Fruit fly (Drosophila melanogaster) whole organism, embryonic: Measurements from ENCODE around the gene CG5160.

ENCODE experiments used
- BtbVII ChIP-seq: fragments of 200-800 bp; sonication (Bioruptor generic); optimal IDR thresholded peaks from 3 replicates; lab custom pipeline; 2017; ENCODE audit warnings: missing biosample characterization, mild to moderate bottlenecking, missing genetic modification characterization
- CG10274 ChIP-seq: fragments of 200-800 bp; sonication (Bioruptor generic); optimal IDR thresholded peaks from 3 replicates; lab custom pipeline; 2017; ENCODE audit warnings: missing biosample characterization, mild to moderate bottlenecking, missing genetic modification characterization
- CG11723 ChIP-seq: fragments of 200-800 bp; sonication (Bioruptor generic); optimal IDR thresholded peaks from 2 replicates; lab custom pipeline; 2017; ENCODE audit warnings: missing biosample characterization, mild to moderate bottlenecking, missing genetic modification characterization
- CG12104 ChIP-seq: fragments of 200-800 bp; sonication (Bioruptor generic); optimal IDR thresholded peaks from 3 replicates; lab custom pipeline; 2016; ENCODE audit warnings: missing biosample characterization, missing genetic modification characterization
- CG12155 ChIP-seq: fragments of 200-800 bp; sonication (Bioruptor generic); optimal IDR thresholded peaks from 3 replicates; lab custom pipeline; 2016; ENCODE audit warnings: missing biosample characterization, missing genetic modification characterization
- CG1647 ChIP-seq: fragments of 200-800 bp; sonication (Bioruptor generic); optimal IDR thresholded peaks from 3 replicates; lab custom pipeline; 2016; ENCODE audit warnings: missing biosample characterization, missing genetic modification characterization
- CG16813 ChIP-seq: fragments of 200-800 bp; sonication (Bioruptor generic); IDR thresholded peaks from 3 replicates; pipeline ENCODE4 v1.3.6; 2022; ENCODE audit warnings: missing biosample characterization, missing genetic modification characterization; ENCODE audit not compliant: partially characterized antibody
- CG17912 ChIP-seq: fragments of 200-800 bp; sonication (Bioruptor generic); optimal IDR thresholded peaks from 2 replicates; lab custom pipeline; 2018; ENCODE audit warnings: missing biosample characterization, mild to moderate bottlenecking, missing genetic modification characterization
- CG2116 ChIP-seq: fragments of 200-800 bp; sonication (Bioruptor generic); optimal IDR thresholded peaks from 3 replicates; lab custom pipeline; 2018; ENCODE audit warnings: missing biosample characterization, mild to moderate bottlenecking, missing genetic modification characterization
- CG33213 ChIP-seq: fragments of 200-800 bp; sonication (Bioruptor generic); optimal IDR thresholded peaks from 3 replicates; lab custom pipeline; 2016; ENCODE audit warnings: missing biosample characterization, missing genetic modification characterization
- CG3407 ChIP-seq: fragments of 200-800 bp; sonication (Bioruptor generic); optimal IDR thresholded peaks from 2 replicates; lab custom pipeline; 2018; ENCODE audit warnings: missing biosample characterization, mild to moderate bottlenecking, missing genetic modification characterization
- CG3847 ChIP-seq: fragments of 200-800 bp; sonication (Bioruptor generic); IDR thresholded peaks from 2 replicates; pipeline ENCODE4 v1.3.6; 2022; ENCODE audit warnings: missing biosample characterization, missing genetic modification characterization
- CG43689 ChIP-seq: fragments of 200-800 bp; sonication (Bioruptor generic); IDR thresholded peaks from 2 replicates; pipeline ENCODE4 v1.3.6; 2022; ENCODE audit warnings: missing biosample characterization, missing genetic modification characterization
- CG4617 ChIP-seq: fragments of 200-800 bp; sonication (Bioruptor generic); optimal IDR thresholded peaks from 3 replicates; lab custom pipeline; 2016; ENCODE audit warnings: missing biosample characterization, missing genetic modification characterization, borderline replicate concordance
- CG6272 ChIP-seq: fragments of 200-800 bp; sonication (Bioruptor generic); IDR thresholded peaks from 2 replicates; pipeline ENCODE4 v1.3.6; 2022; ENCODE audit warnings: missing biosample characterization, missing genetic modification characterization
- CG6654 ChIP-seq: fragments of 200-800 bp; sonication (Bioruptor generic); optimal IDR thresholded peaks from 2 replicates; lab custom pipeline; 2017; ENCODE audit warnings: missing biosample characterization, mild to moderate bottlenecking, missing genetic modification characterization
- CG6765 ChIP-seq: fragments of 200-800 bp; sonication (Bioruptor generic); optimal IDR thresholded peaks from 3 replicates; lab custom pipeline; 2017; ENCODE audit warnings: missing biosample characterization, mild to moderate bottlenecking, missing genetic modification characterization
- CG6813 ChIP-seq: fragments of 200-800 bp; sonication (Bioruptor generic); optimal IDR thresholded peaks from 2 replicates; lab custom pipeline; 2017; ENCODE audit warnings: missing biosample characterization, missing genetic modification characterization, mild to moderate bottlenecking, moderate library complexity, missing genetic modification reagents
- CG7745 ChIP-seq: fragments of 200-800 bp; sonication (Bioruptor generic); optimal IDR thresholded peaks from 2 replicates; lab custom pipeline; 2018; ENCODE audit warnings: missing biosample characterization, mild to moderate bottlenecking, missing genetic modification characterization, moderate library complexity
- CG8388 ChIP-seq: fragments of 200-800 bp; sonication (Bioruptor generic); optimal IDR thresholded peaks from 2 replicates; lab custom pipeline; 2019; ENCODE audit warnings: missing biosample characterization, mild to moderate bottlenecking, missing genetic modification characterization, moderate library complexity
- CG9727 ChIP-seq: fragments of 200-800 bp; sonication (Bioruptor generic); optimal IDR thresholded peaks from 3 replicates; lab custom pipeline; 2017; ENCODE audit warnings: missing biosample characterization, mild to moderate bottlenecking, missing genetic modification characterization
- CHES-1-like ChIP-seq: fragments of 200-800 bp; sonication (Bioruptor generic); optimal IDR thresholded peaks from 2 replicates; lab custom pipeline; 2016; ENCODE audit warnings: missing biosample characterization, missing genetic modification characterization
- Dll ChIP-seq: fragments of 200-800 bp; sonication (Bioruptor generic); IDR thresholded peaks from 4 replicates; pipeline ENCODE4 v1.3.6; 2022; ENCODE audit warnings: missing biosample characterization, missing genetic modification characterization; ENCODE audit not compliant: partially characterized antibody
- Hey ChIP-seq: fragments of 200-800 bp; sonication (Bioruptor generic); optimal IDR thresholded peaks from 3 replicates; lab custom pipeline; 2018; ENCODE audit warnings: missing biosample characterization, mild to moderate bottlenecking, missing genetic modification characterization
- Lhr ChIP-seq: fragments of 200-800 bp; sonication (Bioruptor generic); optimal IDR thresholded peaks from 3 replicates; lab custom pipeline; 2017; ENCODE audit warnings: mild to moderate bottlenecking, missing biosample characterization, missing genetic modification reagents, missing genetic modification characterization
- Mad ChIP-seq: fragments of 200-800 bp; sonication (Bioruptor generic); optimal IDR thresholded peaks from 2 replicates; lab custom pipeline; 2016; ENCODE audit warnings: missing biosample characterization, missing genetic modification characterization
- Med ChIP-seq: fragments of 200-800 bp; sonication (Bioruptor generic); peaks from one replicate; lab custom pipeline; 2016; ENCODE audit warnings: missing biosample characterization, missing genetic modification characterization, mild to moderate bottlenecking, inconsistent platforms, moderate library complexity
- Meics ChIP-seq: fragments of 200-800 bp; sonication (Bioruptor generic); optimal IDR thresholded peaks from 2 replicates; lab custom pipeline; 2017; ENCODE audit warnings: missing biosample characterization, mild to moderate bottlenecking, missing genetic modification characterization
- Mrtf ChIP-seq: fragments of 200-800 bp; sonication (Bioruptor generic); IDR thresholded peaks from 3 replicates; pipeline ENCODE4 v1.3.6; 2022; ENCODE audit warnings: missing biosample characterization, missing genetic modification characterization
- Nf-YB ChIP-seq: fragments of 200-800 bp; sonication (Bioruptor generic); optimal IDR thresholded peaks from 3 replicates; lab custom pipeline; 2019; ENCODE audit warnings: missing biosample characterization, mild to moderate bottlenecking, missing genetic modification characterization, moderate library complexity
- amos ChIP-seq: fragments of 200-800 bp; sonication (Bioruptor generic); IDR thresholded peaks from 2 replicates; pipeline ENCODE4 v1.3.6; 2022; ENCODE audit warnings: missing biosample characterization, missing genetic modification characterization; ENCODE audit not compliant: partially characterized antibody
- bbx ChIP-seq: fragments of 200-800 bp; sonication (Bioruptor generic); IDR thresholded peaks from 2 replicates; pipeline ENCODE4 v1.3.6; 2022; ENCODE audit warnings: missing biosample characterization, missing genetic modification characterization; ENCODE audit not compliant: partially characterized antibody
- cg ChIP-seq: fragments of 200-800 bp; sonication (Bioruptor generic); optimal IDR thresholded peaks from 3 replicates; lab custom pipeline; 2019; ENCODE audit warnings: missing biosample characterization, mild to moderate bottlenecking, missing genetic modification characterization, moderate library complexity
- chn ChIP-seq: fragments of 200-800 bp; sonication (Bioruptor generic); optimal IDR thresholded peaks from 2 replicates; lab custom pipeline; 2016; ENCODE audit warnings: missing biosample characterization, missing genetic modification characterization
- corto ChIP-seq: fragments of 200-800 bp; sonication (Bioruptor generic); optimal IDR thresholded peaks from 2 replicates; lab custom pipeline; 2016; ENCODE audit warnings: missing biosample characterization, mild to moderate bottlenecking, missing genetic modification characterization, moderate library complexity
- crc ChIP-seq: fragments of 200-800 bp; sonication (Bioruptor generic); optimal IDR thresholded peaks from 2 replicates; lab custom pipeline; 2016; ENCODE audit warnings: missing biosample characterization, missing genetic modification characterization
- dmrt99B ChIP-seq: fragments of 200-800 bp; sonication (Bioruptor generic); optimal IDR thresholded peaks from 2 replicates; lab custom pipeline; 2018; ENCODE audit warnings: missing biosample characterization, mild to moderate bottlenecking, missing genetic modification characterization, moderate library complexity
- emc ChIP-seq: fragments of 200-800 bp; sonication (Bioruptor generic); optimal IDR thresholded peaks from 2 replicates; lab custom pipeline; 2016; ENCODE audit warnings: missing biosample characterization, missing genetic modification characterization
- jing ChIP-seq: fragments of 200-800 bp; sonication (Bioruptor generic); optimal IDR thresholded peaks from 2 replicates; lab custom pipeline; 2018; ENCODE audit warnings: missing biosample characterization, mild to moderate bottlenecking, missing genetic modification characterization
- ken ChIP-seq: fragments of 200-800 bp; sonication (Bioruptor generic); IDR thresholded peaks from 3 replicates; pipeline ENCODE4 v1.3.6; 2022; ENCODE audit warnings: missing biosample characterization, missing genetic modification characterization
- mirr ChIP-seq: fragments of 200-800 bp; sonication (Bioruptor generic); optimal IDR thresholded peaks from 3 replicates; lab custom pipeline; 2018; ENCODE audit warnings: missing biosample characterization, mild to moderate bottlenecking, missing genetic modification characterization
- pan ChIP-seq, 4 experiments: fragments of >200 bp in 3 of 4; fragments of 200-800 bp in 1 of 4; sonication (Bioruptor generic) in 1 of 4; optimal IDR thresholded peaks in 3 of 4; IDR thresholded peaks in 1 of 4; 2 replicates each; pipeline versions ENCODE4 v1.3.6 to Lab custom; 2017 to 2022; ENCODE audit warnings: missing biosample characterization in 2 of 4, missing genetic modification characterization in 2 of 4, mixed read lengths in 1 of 4
- pho ChIP-seq: fragments of 200-800 bp; sonication (Bioruptor generic); optimal IDR thresholded peaks from 2 replicates; lab custom pipeline; 2016; ENCODE audit warnings: missing biosample characterization, missing genetic modification characterization
- rib ChIP-seq: fragments of 200-800 bp; sonication (Bioruptor generic); IDR thresholded peaks from 2 replicates; pipeline ENCODE4 v1.3.6; 2022; ENCODE audit warnings: missing biosample characterization, missing genetic modification characterization
- sim ChIP-seq: fragments of 200-800 bp; sonication (Bioruptor generic); IDR thresholded peaks from 2 replicates; pipeline ENCODE4 v1.3.6; 2022; ENCODE audit warnings: missing biosample characterization, missing genetic modification characterization
- sna ChIP-seq: fragments of 200-800 bp; sonication (Bioruptor generic); IDR thresholded peaks from 2 replicates; pipeline ENCODE4 v1.3.6; 2022; ENCODE audit warnings: missing biosample characterization, missing genetic modification characterization; ENCODE audit not compliant: partially characterized antibody
- tap ChIP-seq: fragments of 200-800 bp; optimal IDR thresholded peaks from 3 replicates; lab custom pipeline; 2019; ENCODE audit warnings: missing biosample characterization, mild to moderate bottlenecking, missing genetic modification characterization, moderate library complexity
- wdn ChIP-seq: fragments of 200-800 bp; sonication (Bioruptor generic); IDR thresholded peaks from 2 replicates; pipeline ENCODE4 v1.3.6; 2022; ENCODE audit warnings: missing biosample characterization, missing genetic modification characterization
- zf30C ChIP-seq: fragments of 200-800 bp; sonication (Bioruptor generic); optimal IDR thresholded peaks from 3 replicates; lab custom pipeline; 2018; ENCODE audit warnings: missing biosample characterization, mild to moderate bottlenecking, missing genetic modification characterization

Gene CG5160

dm6 chr2L:7396962-7397361 lies 1.6 kb downstream of the CG5160 start (continued):
- TF ChIP-seq tap (tag; lab: Kevin White, UChicago), result peak; percentile 56
- no peak for TF ChIP-seq CG1647
- TF ChIP-seq Hey (tag; lab: Kevin White, UChicago), result no peak
- TF ChIP-seq CHES-1-like, result no peak
- peak; percentile 75 for TF ChIP-seq Meics (GFP tag; lab: Kevin White, UChicago)
- no peak for TF ChIP-seq CG2116 (GFP tag; lab: Kevin White, UChicago)
- TF ChIP-seq Nf-YB (GFP tag; lab: Kevin White, UChicago), result peak; percentile 16
- TF ChIP-seq CG6272, result peak; percentile 54; the same call in 1 of the 2 replicates
- TF ChIP-seq BtbVII (GFP tag; lab: Kevin White, UChicago), result peak; percentile 24
- TF ChIP-seq mirr, result no peak
- TF ChIP-seq ken, result peak; percentile 57; the same call in 1 of the 3 replicates
- TF ChIP-seq CG33213 (GFP tag; lab: Kevin White, UChicago), result no peak
- peak; percentile 60 for TF ChIP-seq CG8388 (GFP tag; lab: Kevin White, UChicago)
- no peak for TF ChIP-seq sim (GFP tag; lab: Robert Waterston, UW)
- 0 out of 2 replicates have a peak, but pooled peaks have one; percentile 30 for TF ChIP-seq rib (GFP tag; lab: Robert Waterston, UW)
- peak; percentile 82 for TF ChIP-seq dmrt99B
- TF ChIP-seq chn (GFP tag; lab: Kevin White, UChicago), result peak; percentile 32
- peak; percentile 53; the same call in 1 of the 2 replicates for TF ChIP-seq CG3847 (GFP tag; lab: Robert Waterston, UW)
- TF ChIP-seq crc (GFP tag; lab: Kevin White, UChicago), result no peak
- TF ChIP-seq CG16813 (GFP tag; lab: Robert Waterston, UW), result no peak
- 0 out of 2 replicates have a peak, but pooled peaks have one; percentile 37 for TF ChIP-seq wdn (GFP tag; lab: Robert Waterston, UW)
- peak; percentile 3 for TF ChIP-seq CG11723
- no peak for TF ChIP-seq CG43689 (GFP tag; lab: Robert Waterston, UW)
- TF ChIP-seq CG12155 (GFP tag; lab: Kevin White, UChicago), result peak; percentile 42
- TF ChIP-seq CG9727, result peak; percentile 35
- peak; percentile 87 for TF ChIP-seq Med (GFP tag; lab: Kevin White, UChicago)
- TF ChIP-seq emc (GFP tag; lab: Kevin White, UChicago), result peak; percentile 1
- peak; percentile 2 for TF ChIP-seq CG6654 (GFP tag; lab: Kevin White, UChicago)
- no peak for TF ChIP-seq cg (GFP tag; lab: Kevin White, UChicago)
- peak; percentile 51 for TF ChIP-seq CG10274 (GFP tag; lab: Kevin White, UChicago)
- TF ChIP-seq CG6813 (GFP tag; lab: Kevin White, UChicago), result peak; percentile 39
- TF ChIP-seq zf30C (GFP tag; lab: Kevin White, UChicago), result no peak
- TF ChIP-seq bbx (GFP tag; lab: Robert Waterston, UW), result no peak
- TF ChIP-seq Mrtf (GFP tag; lab: Robert Waterston, UW), result peak; percentile 47; the same call in 1 of the 3 replicates
- no peak for TF ChIP-seq CG4617
- no peak for TF ChIP-seq sna
- TF ChIP-seq CG17912 (GFP tag; lab: Kevin White, UChicago), result no peak
- TF ChIP-seq CG7745 (tag; lab: Kevin White, UChicago), result no peak
- TF ChIP-seq CG6765, result peak; percentile 17
- peak; percentile 39 for TF ChIP-seq CG12104 (GFP tag; lab: Kevin White, UChicago)
- peak; percentile 27 for TF ChIP-seq pho
- TF ChIP-seq Lhr (GFP tag; lab: Kevin White, UChicago), result no peak
- no peak for TF ChIP-seq Mad
- TF ChIP-seq jing, result no peak
- TF ChIP-seq pan (optimal IDR thresholded peaks at IDR 0.05; lab: Kevin White, UChicago), result no peak
- TF ChIP-seq pan (GFP tag; optimal IDR thresholded peaks at IDR 0.05 in 1 of 2, IDR thresholded peaks at IDR 0.05 in 1 of 2), result peak in 1 of 2 experiments; percentile 88
- no peak for TF ChIP-seq amos (GFP tag; lab: Robert Waterston, UW)
- no peak for TF ChIP-seq corto
- TF ChIP-seq Dll, result no peak
- TF ChIP-seq CG3407 (GFP tag; lab: Kevin White, UChicago), result peak; percentile 17
